Worm (Caenorhabditis elegans): ENCODE measurements around the gene smz-1.

DNA sequence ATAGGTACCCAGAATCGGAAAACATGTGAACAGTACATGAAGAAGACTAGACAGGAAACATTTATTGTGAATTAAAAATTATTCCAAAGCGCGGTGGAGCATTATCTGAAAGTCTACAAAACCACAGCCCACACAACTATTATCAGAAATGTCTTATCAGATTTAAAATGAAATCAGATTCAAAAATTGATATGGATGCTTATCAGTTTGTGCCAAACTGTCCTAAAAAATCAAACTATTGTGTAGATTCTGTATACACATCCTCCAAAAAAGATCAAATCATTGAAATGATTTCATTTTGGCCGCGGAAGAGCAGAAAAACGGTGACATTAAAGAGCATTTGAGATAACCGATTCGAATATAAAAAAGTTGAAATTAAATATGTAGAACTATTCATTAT lies 19.4 kb upstream of the smz-1 start, which contains the start of gene irg-4:
- TF ChIP-seq ztf-1 (GFP tag; conservative IDR thresholded peaks at IDR 0.05) (no peak), nhr-11 (tag; optimal IDR thresholded peaks at IDR 0.05) (no peak), lin-13 (GFP tag; optimal IDR thresholded peaks at IDR 0.05) (no peak), nhr-6 (tag; optimal IDR thresholded peaks at IDR 0.05) (no peak), alr-1 (tag; optimal IDR thresholded peaks at IDR 0.05) (no peak), egl-27 (tag; optimal IDR thresholded peaks at IDR 0.05) (no peak), ztf-4 (tag; optimal IDR thresholded peaks at IDR 0.05) (no peak), ama-1 (optimal IDR thresholded peaks at IDR 0.05) (no peak), sma-3 (GFP tag; optimal IDR thresholded peaks at IDR 0.05) (no peak), elt-1 (tag; optimal IDR thresholded peaks at IDR 0.05) (no peak)
